Worm (Caenorhabditis elegans) whole organism, L4/young adult: ENCODE measurements around the gene gpd-4.

Experiments used
- W03F9.2 ChIP-seq: fragments of 150-350 bp; optimal IDR thresholded peaks from 2 replicates; lab custom pipeline; 2014; ENCODE audit warnings: missing biosample characterization, missing genetic modification characterization
- dao-5 ChIP-seq: sonication (generic microtip); optimal IDR thresholded peaks from 2 replicates; lab custom pipeline; 2016; ENCODE audit warnings: missing genotype, missing genetic modification characterization, moderate library complexity, missing compliant biosample characterization
- him-1 ChIP-seq: sonication (generic microtip); optimal IDR thresholded peaks from 2 replicates; lab custom pipeline; 2016; ENCODE audit warnings: missing genotype, missing genetic modification reagents, missing genetic modification characterization, missing compliant biosample characterization

DNA sequence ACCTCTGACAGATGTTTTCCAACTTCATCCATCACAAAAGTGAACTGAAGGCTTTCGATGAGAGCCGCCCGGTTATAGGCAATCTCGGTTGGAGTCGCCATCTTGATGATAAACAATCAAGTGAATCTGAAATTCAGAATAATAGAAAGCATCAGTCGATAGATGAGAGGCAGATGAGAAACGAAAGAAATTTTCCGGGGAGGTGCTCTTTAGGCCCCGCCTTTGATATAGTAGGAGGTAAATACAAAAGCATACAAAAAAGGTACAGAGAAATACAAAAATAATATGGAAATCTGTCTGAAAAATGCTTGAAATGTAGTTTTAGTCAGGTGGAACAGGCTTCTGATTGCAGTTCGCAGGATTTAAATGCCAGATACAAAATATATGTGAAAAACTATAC is 11.6 kb downstream of the gpd-4 start, which contains the start of gene srd-1:
- TF ChIP-seq dao-5 (tag; lab: Kevin White, UChicago) (no peak), him-1 (tag; lab: Kevin White, UChicago) (no peak), W03F9.2 (tag; lab: Kevin White, UChicago) (no peak)
